Fruit fly (Drosophila melanogaster): ENCODE measurements around the gene CG1571.

CG1571 gene

dm6 chrX:8057299-8057730, 18.4 kb upstream of the CG1571 start (continued):
- no peak for TF ChIP-seq sc (optimal IDR thresholded peaks at IDR 0.05)
- TF ChIP-seq sc (GFP tag; optimal IDR thresholded peaks at IDR 0.05): peak; percentile 46
- no peak for TF ChIP-seq Jarid2 (GFP tag; optimal IDR thresholded peaks at IDR 0.05)
- TF ChIP-seq cg (GFP tag; optimal IDR thresholded peaks at IDR 0.05): no peak
- no peak for TF ChIP-seq pan (optimal IDR thresholded peaks at IDR 0.05)
- peak in 1 of 2 experiments; percentile 46 for TF ChIP-seq pan (GFP tag; optimal IDR thresholded peaks at IDR 0.05 in 1 of 2, IDR thresholded peaks at IDR 0.05 in 1 of 2)
- TF ChIP-seq pnt (GFP tag; optimal IDR thresholded peaks at IDR 0.05): peak; percentile 71
- TF ChIP-seq schlank (tag; optimal IDR thresholded peaks at IDR 0.05): peak; percentile 6
- no peak for TF ChIP-seq pita (GFP tag; optimal IDR thresholded peaks at IDR 0.05)
- TF ChIP-seq CG7786 (GFP tag; optimal IDR thresholded peaks at IDR 0.05): peak; percentile 70
- peak; percentile 43 to 81 for TF ChIP-seq Hr51 (GFP tag; optimal IDR thresholded peaks at IDR 0.05)
- peak; percentile 40 for TF ChIP-seq Dad (GFP tag; optimal IDR thresholded peaks at IDR 0.05)
- TF ChIP-seq MBD-R2 (GFP tag; IDR thresholded peaks at IDR 0.05): 0 out of 2 replicates have a peak, but pooled peaks have one; percentile 31
- TF ChIP-seq CG12659 (GFP tag; optimal IDR thresholded peaks at IDR 0.05): peak; percentile 79
- TF ChIP-seq so (GFP tag; IDR thresholded peaks at IDR 0.05): peak; percentile 13; the same call in 1 of the 3 replicates
- TF ChIP-seq Dip2 (GFP tag; IDR thresholded peaks at IDR 0.05): no peak
- TF ChIP-seq Abd-B (GFP tag; optimal IDR thresholded peaks at IDR 0.05): peak; percentile 77
- peak; percentile 77 for TF ChIP-seq bcd (GFP tag; optimal IDR thresholded peaks at IDR 0.05)
- no peak for TF ChIP-seq h (optimal IDR thresholded peaks at IDR 0.05)
- TF ChIP-seq dan (GFP tag; IDR thresholded peaks at IDR 0.05): no peak
- peak; percentile 19 for TF ChIP-seq CG12219 (GFP tag; optimal IDR thresholded peaks at IDR 0.05)
- TF ChIP-seq CG2199 (GFP tag; IDR thresholded peaks at IDR 0.05): no peak
- peak; percentile 74 for TF ChIP-seq CG12391 (tag; optimal IDR thresholded peaks at IDR 0.05)
- peak; percentile 75 for TF ChIP-seq Camta (GFP tag; optimal IDR thresholded peaks at IDR 0.05)
- peak; percentile 60 for TF ChIP-seq tin (GFP tag; optimal IDR thresholded peaks at IDR 0.05)
- TF ChIP-seq Awh (GFP tag; IDR thresholded peaks at IDR 0.05): no peak
- peak; percentile 61 for TF ChIP-seq CG5180 (GFP tag; optimal IDR thresholded peaks at IDR 0.05)
- peak; percentile 82 for TF ChIP-seq CG15269 (tag; optimal IDR thresholded peaks at IDR 0.05)
- peak; percentile 79 for TF ChIP-seq Hmr (GFP tag; optimal IDR thresholded peaks at IDR 0.05)
- peak; percentile 79 for TF ChIP-seq lilli (GFP tag; optimal IDR thresholded peaks at IDR 0.05)
- peak; percentile 52 for TF ChIP-seq eyg (GFP tag; optimal IDR thresholded peaks at IDR 0.05)
- TF ChIP-seq PHDP (tag; optimal IDR thresholded peaks at IDR 0.05): peak; percentile 59
- TF ChIP-seq CG4707 (GFP tag; optimal IDR thresholded peaks at IDR 0.05): peak; percentile 95
- TF ChIP-seq CG17361 (GFP tag; IDR thresholded peaks at IDR 0.05): peak; percentile 92
- TF ChIP-seq CG14667 (GFP tag; IDR thresholded peaks at IDR 0.05): peak; percentile 32
- peak; percentile 33 for TF ChIP-seq CG10654 (GFP tag; optimal IDR thresholded peaks at IDR 0.05)
- no peak for TF ChIP-seq hth (optimal IDR thresholded peaks at IDR 0.05)
- TF ChIP-seq tap (tag; optimal IDR thresholded peaks at IDR 0.05): peak; percentile 29
- TF ChIP-seq pfk (GFP tag; optimal IDR thresholded peaks at IDR 0.05): no peak
- no peak for TF ChIP-seq D (optimal IDR thresholded peaks at IDR 0.05)
- peak; percentile 78 for TF ChIP-seq D (GFP tag; optimal IDR thresholded peaks at IDR 0.05)
- peak; percentile 73 for TF ChIP-seq HHEX (GFP tag; optimal IDR thresholded peaks at IDR 0.05)
- TF ChIP-seq ssp (GFP tag; IDR thresholded peaks at IDR 0.05): peak; percentile 46
- TF ChIP-seq CG3847 (GFP tag; IDR thresholded peaks at IDR 0.05): peak; percentile 25; the same call in 1 of the 2 replicates
- peak; percentile 55 for TF ChIP-seq CG9437 (GFP tag; optimal IDR thresholded peaks at IDR 0.05)
- TF ChIP-seq CG15696 (tag; optimal IDR thresholded peaks at IDR 0.05): peak; percentile 67
- no peak for TF ChIP-seq CG6791 (GFP tag; IDR thresholded peaks at IDR 0.05; ENCODE audit: partially characterized antibody)
- peak; percentile 77 for TF ChIP-seq CG16815 (GFP tag; optimal IDR thresholded peaks at IDR 0.05)
- TF ChIP-seq HmgZ (tag; optimal IDR thresholded peaks at IDR 0.05): peak; percentile 45
- TF ChIP-seq kay (GFP tag; optimal IDR thresholded peaks at IDR 0.05): peak; percentile 51
- TF ChIP-seq Trl (optimal IDR thresholded peaks at IDR 0.05): no peak
- TF ChIP-seq Trl (GFP tag; optimal IDR thresholded peaks at IDR 0.05): peak; percentile 70
